Worm (Caenorhabditis elegans): ENCODE results near the gene C41H7.9.
"Not testable (repeated sequence)": the region's sequence is repeated elsewhere in the genome, so short reads cannot be mapped to it uniquely, and the experiment has no call there.

C41H7.9 gene

DNA sequence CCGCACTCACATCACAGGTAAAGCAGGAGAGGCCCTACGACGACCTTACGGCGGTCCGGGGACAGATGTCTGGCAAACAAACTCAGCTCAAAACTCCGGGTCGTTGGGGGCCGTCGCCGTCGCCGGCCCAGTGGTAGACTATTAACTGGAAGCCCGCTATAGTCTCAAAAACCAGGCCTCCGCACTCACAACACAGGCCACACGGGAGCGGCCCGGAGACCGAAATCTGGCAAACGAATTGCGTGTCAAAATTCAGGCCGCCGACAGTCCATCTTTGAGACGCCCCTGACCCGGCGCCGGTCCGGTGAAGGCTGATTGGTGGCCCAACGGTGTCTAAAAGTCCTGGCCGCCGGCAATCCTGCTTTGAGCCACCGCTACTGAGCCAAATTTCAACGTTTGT is 33.4 kb upstream of the C41H7.9 start:
- TF ChIP-seq nhr-10 (tag; optimal IDR thresholded peaks at IDR 0.05) (no peak), nhr-237 (tag; optimal IDR thresholded peaks at IDR 0.05) (no peak)

DNA sequence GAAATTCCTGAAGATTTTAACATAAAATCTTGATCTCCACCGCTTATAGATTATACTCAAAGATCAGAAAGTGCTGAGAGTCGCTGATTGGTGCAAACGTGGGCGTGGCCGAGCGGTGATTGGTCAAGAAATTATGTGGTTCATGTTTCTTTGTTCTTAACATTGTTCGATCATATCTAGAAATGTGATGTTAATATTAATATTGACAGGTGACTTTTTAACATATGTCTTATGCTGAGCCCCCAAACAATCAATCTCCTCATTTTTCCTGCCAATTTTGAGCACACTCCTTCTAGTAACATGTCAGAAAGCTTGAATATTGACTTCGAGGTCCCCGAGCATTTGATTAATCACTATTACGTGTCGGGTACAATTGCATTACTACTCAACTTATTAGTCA is 32.0 kb upstream of the C41H7.9 start, which contains the start of gene sri-29:
Gene sri-29, plus strand, starts transcription at position 301 of the 400 bp plus-strand sequence.
- TF ChIP-seq skn-1 (tag; optimal IDR thresholded peaks at IDR 0.05), result no peak
- no peak for TF ChIP-seq dmd-4 (tag; optimal IDR thresholded peaks at IDR 0.05)
- no peak for TF ChIP-seq ztf-11 (tag; optimal IDR thresholded peaks at IDR 0.05)
- no peak for TF ChIP-seq lin-11 (tag; optimal IDR thresholded peaks at IDR 0.05)
- no peak for TF ChIP-seq fos-1 (tag; optimal IDR thresholded peaks at IDR 0.05)
- no peak for TF ChIP-seq zag-1 (tag; optimal IDR thresholded peaks at IDR 0.05)
- TF ChIP-seq nhr-10 (tag; optimal IDR thresholded peaks at IDR 0.05), result no peak
- TF ChIP-seq lin-39 (tag; optimal IDR thresholded peaks at IDR 0.05), result no peak
- TF ChIP-seq nhr-11 (tag; optimal IDR thresholded peaks at IDR 0.05), result no peak

ce11 chrII:3043358-3043757 is 31.3 kb upstream of the C41H7.9 start, which contains the start of gene B0454.8:
TSS of gene B0454.8 (minus strand) at chrII:3043458.
- TF ChIP-seq nhr-25 (tag; optimal IDR thresholded peaks at IDR 0.05) (no peak), nhr-237 (tag; optimal IDR thresholded peaks at IDR 0.05) (no peak)

DNA sequence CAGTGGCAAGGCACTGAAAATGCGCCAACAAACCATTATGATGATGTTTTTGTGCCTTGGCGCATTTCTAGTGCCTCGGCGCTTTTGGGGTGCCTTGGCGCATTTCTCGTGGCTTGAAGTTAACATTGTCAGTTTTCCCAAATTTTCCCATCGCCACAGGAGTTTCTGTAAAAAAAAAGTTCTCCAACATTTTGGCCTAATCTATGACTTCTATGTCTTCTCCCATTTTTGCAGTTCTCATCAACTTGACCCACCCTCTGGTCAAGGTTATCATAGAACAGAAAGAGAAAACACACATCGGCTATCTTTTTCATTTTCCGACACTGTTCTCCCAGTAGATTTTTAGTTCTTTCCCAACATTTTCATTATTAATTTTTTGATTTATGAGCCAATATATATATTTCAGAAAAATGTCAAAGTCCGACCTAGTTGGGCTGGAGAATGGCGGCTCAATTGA is 26.4 kb upstream of the C41H7.9 start, which contains the start of the genes B0454.26 and B0454.5:
Gene B0454.26, minus strand, starts transcription at position 101 of the 457 bp plus-strand sequence.
Gene B0454.5, plus strand, starts transcription at position 407 of the 457 bp plus-strand sequence.
- no peak for TF ChIP-seq elt-1 (tag; optimal IDR thresholded peaks at IDR 0.05)
- TF ChIP-seq sma-3 (GFP tag; optimal IDR thresholded peaks at IDR 0.05), result no peak
- no peak for TF ChIP-seq nhr-237 (tag; optimal IDR thresholded peaks at IDR 0.05)

DNA sequence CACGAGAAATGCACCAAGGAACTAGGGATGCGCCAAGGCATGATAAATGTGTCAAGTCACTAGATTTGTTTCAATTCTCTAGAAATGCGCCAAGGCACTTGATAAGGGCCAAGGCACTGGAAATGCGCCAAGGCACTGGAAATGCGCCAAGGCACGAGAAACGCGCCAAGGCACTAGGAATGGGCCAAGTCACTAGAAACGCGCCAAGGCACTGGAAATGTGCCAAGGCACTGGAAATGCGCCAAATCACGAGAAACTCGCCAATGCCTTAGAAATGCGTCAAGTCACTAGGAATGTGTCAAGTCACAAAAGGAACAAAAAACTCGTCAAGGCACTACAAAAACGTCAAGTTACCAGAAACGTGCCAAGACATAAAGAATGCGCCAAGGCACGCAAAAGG is 24.3 kb upstream of the C41H7.9 start:
- TF ChIP-seq ceh-16 (tag; optimal IDR thresholded peaks at IDR 0.05), result no peak
- TF ChIP-seq snpc-4 (tag; optimal IDR thresholded peaks at IDR 0.05), result no peak
- TF ChIP-seq ztf-4 (tag; optimal IDR thresholded peaks at IDR 0.05), result no peak
- TF ChIP-seq unc-55 (GFP tag; optimal IDR thresholded peaks at IDR 0.05), result no peak
- no peak for TF ChIP-seq lin-11 (tag; optimal IDR thresholded peaks at IDR 0.05)
- TF ChIP-seq nhr-129 (tag; optimal IDR thresholded peaks at IDR 0.05), result no peak
- TF ChIP-seq nhr-237 (tag; optimal IDR thresholded peaks at IDR 0.05), result no peak
- TF ChIP-seq sma-3 (GFP tag; optimal IDR thresholded peaks at IDR 0.05), result no peak
- no peak for TF ChIP-seq peb-1 (tag; optimal IDR thresholded peaks at IDR 0.05)
- TF ChIP-seq aly-2 (tag; optimal IDR thresholded peaks at IDR 0.05), result no peak
- TF ChIP-seq nhr-12 (tag; optimal IDR thresholded peaks at IDR 0.05), result no peak
- no peak for TF ChIP-seq ztf-1 (GFP tag; conservative IDR thresholded peaks at IDR 0.05)
- no peak for TF ChIP-seq alr-1 (tag; optimal IDR thresholded peaks at IDR 0.05)
- no peak for TF ChIP-seq ztf-11 (tag; optimal IDR thresholded peaks at IDR 0.05)
- no peak for TF ChIP-seq ama-1 (optimal IDR thresholded peaks at IDR 0.05)
- no peak for TF ChIP-seq lin-39 (tag; optimal IDR thresholded peaks at IDR 0.05)
- TF ChIP-seq zag-1 (tag; optimal IDR thresholded peaks at IDR 0.05), result no peak

- TF ChIP-seq Y55F3AM.14 (GFP tag; optimal IDR thresholded peaks at IDR 0.05) (no peak), ama-1 (optimal IDR thresholded peaks at IDR 0.05) (no peak)
These were observed 22.9 kb upstream of the C41H7.9 start for ce11 chrII:3034914-3035313.

- TF ChIP-seq nhr-11 (tag; optimal IDR thresholded peaks at IDR 0.05); F13H6.1 (tag; optimal IDR thresholded peaks at IDR 0.05); Y55F3AM.14 (GFP tag; optimal IDR thresholded peaks at IDR 0.05): not testable (repeated sequence)
These were observed 20.4 kb upstream of the C41H7.9 start, which contains the start of gene B0454.6 for ce11 chrII:3032480-3032879. TSS of gene B0454.6 (plus strand) at chrII:3032780.

ce11 chrII:3030416-3030815 is 18.4 kb upstream of the C41H7.9 start:
- TF ChIP-seq blmp-1 (tag; optimal IDR thresholded peaks at IDR 0.05; ENCODE audit: insufficient read depth) (peak; percentile 65), ama-1 (optimal IDR thresholded peaks at IDR 0.05) (no peak)

All from whole organism, L2 larva.